Worm (Caenorhabditis elegans) whole organism, L1 larva: ENCODE measurements around the gene math-14.

ENCODE experiments used
- ama-1 ChIP-seq: fragments of 150-350 bp; optimal IDR thresholded peaks from 2 replicates; lab custom pipeline; 2014
- dsc-1 ChIP-seq: sonication (generic microtip); optimal IDR thresholded peaks from 2 replicates; lab custom pipeline; 2016; ENCODE audit warnings: mild to moderate bottlenecking, missing genetic modification characterization, missing compliant biosample characterization
- elt-2 ChIP-seq: sonication (generic microtip); optimal IDR thresholded peaks from 2 replicates; lab custom pipeline; 2016; ENCODE audit warnings: missing genetic modification characterization, mild to moderate bottlenecking, inconsistent platforms, missing compliant biosample characterization, missing genetic modification reagents
- nhr-12 ChIP-seq: sonication (generic microtip); optimal IDR thresholded peaks from 2 replicates; lab custom pipeline; 2017; ENCODE audit warnings: missing biosample characterization, missing genetic modification characterization
- nhr-28 ChIP-seq: fragments of 150-350 bp; optimal IDR thresholded peaks from 2 replicates; lab custom pipeline; 2014; ENCODE audit warnings: missing biosample characterization, missing genetic modification characterization
- pqm-1 ChIP-seq: sonication (generic microtip); optimal IDR thresholded peaks from 3 replicates; lab custom pipeline; 2017; ENCODE audit warnings: missing biosample characterization, missing genetic modification characterization

ce11 chrII:1850299-1850698 is 18.9 kb upstream of the math-14 start, which contains the start of gene fbxb-96:
- TF ChIP-seq ama-1 (lab: Kevin White, UChicago) (no peak), dsc-1 (tag; lab: Kevin White, UChicago) (no peak), nhr-12 (tag; lab: Kevin White, UChicago) (no peak), pqm-1 (tag; lab: Kevin White, UChicago) (no peak), nhr-28 (tag; lab: Kevin White, UChicago) (no peak), elt-2 (tag; lab: Kevin White, UChicago) (no peak)
